Worm (Caenorhabditis elegans): ENCODE data around the gene tag-322.

- TF ChIP-seq fkh-10 (GFP tag; optimal IDR thresholded peaks at IDR 0.05) (no peak), nhr-237 (tag; optimal IDR thresholded peaks at IDR 0.05) (no peak), snpc-4 (tag; optimal IDR thresholded peaks at IDR 0.05) (no peak), ceh-63 (GFP tag; optimal IDR thresholded peaks at IDR 0.05) (no peak), unc-62 (GFP tag; optimal IDR thresholded peaks at IDR 0.05) (no peak), irx-1 (tag; optimal IDR thresholded peaks at IDR 0.05) (no peak), ztf-4 (tag; optimal IDR thresholded peaks at IDR 0.05) (no peak), mep-1 (tag; optimal IDR thresholded peaks at IDR 0.05) (no peak), lin-14 (GFP tag; optimal IDR thresholded peaks at IDR 0.05) (no peak), mdl-1 (tag; optimal IDR thresholded peaks at IDR 0.05) (no peak), fos-1 (tag; optimal IDR thresholded peaks at IDR 0.05) (no peak), lir-3 (tag; optimal IDR thresholded peaks at IDR 0.05; ENCODE audit: poor library complexity) (no peak), unc-130 (tag; optimal IDR thresholded peaks at IDR 0.05) (no peak)
These were observed 21.0 kb downstream of the tag-322 start for ce11 chrIV:7764319-7764718.
